Worm (Caenorhabditis elegans) whole organism, L4/young adult: ENCODE results near the gene M106.8.
A peak's percentile ranks its signal among the peaks of the same experiment; 100 is the strongest.

Source experiments
- W03F9.2 ChIP-seq: fragments of 150-350 bp; optimal IDR thresholded peaks from 2 replicates; lab custom pipeline; 2014; ENCODE audit warnings: missing biosample characterization, missing genetic modification characterization
- dao-5 ChIP-seq: sonication (generic microtip); optimal IDR thresholded peaks from 2 replicates; lab custom pipeline; 2016; ENCODE audit warnings: missing genotype, missing genetic modification characterization, moderate library complexity, missing compliant biosample characterization
- him-1 ChIP-seq: sonication (generic microtip); optimal IDR thresholded peaks from 2 replicates; lab custom pipeline; 2016; ENCODE audit warnings: missing genotype, missing genetic modification reagents, missing genetic modification characterization, missing compliant biosample characterization

ce11 chrII:10798429-10798893 lies 45.0 kb downstream of the M106.8 start, which contains the start of gene npp-19:
- TF ChIP-seq him-1 (tag; lab: Kevin White, UChicago) = no peak
- peak; percentile 84 for TF ChIP-seq W03F9.2
- no peak for TF ChIP-seq dao-5 (tag; lab: Kevin White, UChicago)
